Fruit fly (Drosophila melanogaster): ENCODE results near the gene yellow-c.

The yellow-c gene

DNA sequence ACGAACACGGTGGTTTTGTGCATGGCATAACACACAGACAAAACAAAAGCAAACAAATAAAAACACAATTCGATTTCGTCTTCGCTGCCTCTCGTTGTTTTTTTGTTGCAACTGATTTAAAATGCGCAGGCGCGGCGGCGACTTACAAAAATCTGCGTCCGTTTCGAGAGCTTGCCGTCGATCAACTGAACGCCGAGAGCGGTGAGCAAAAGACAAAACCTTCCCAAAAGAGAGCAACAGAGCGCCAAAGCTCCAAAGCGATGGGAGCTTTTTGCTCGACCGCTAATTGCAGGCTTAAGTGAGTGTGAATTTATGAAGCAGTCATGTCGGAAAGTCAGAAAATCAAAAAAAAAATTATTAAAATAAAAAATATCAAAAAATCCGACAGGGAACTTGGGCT lies 37.8 kb upstream of the yellow-c start, which contains the start of gene mol:
mol (minus strand) TSS at position 190 of the 400 bp plus-strand sequence.
- no peak for TF ChIP-seq CG12942 (GFP tag; optimal IDR thresholded peaks at IDR 0.05)
- no peak for TF ChIP-seq CG1647 (GFP tag; optimal IDR thresholded peaks at IDR 0.05)
- no peak for TF ChIP-seq CG3065 (GFP tag; optimal IDR thresholded peaks at IDR 0.05)
- TF ChIP-seq CG10147 (GFP tag; optimal IDR thresholded peaks at IDR 0.05) = no peak
- no peak for TF ChIP-seq twi (tag; optimal IDR thresholded peaks at IDR 0.05)
- TF ChIP-seq CG32767 (GFP tag; IDR thresholded peaks at IDR 0.05) = no peak
- TF ChIP-seq Bteb2 (GFP tag; optimal IDR thresholded peaks at IDR 0.05) = no peak
- no peak for TF ChIP-seq sc (optimal IDR thresholded peaks at IDR 0.05)
- TF ChIP-seq sc (GFP tag; optimal IDR thresholded peaks at IDR 0.05) = no peak
- no peak for TF ChIP-seq CG12104 (GFP tag; optimal IDR thresholded peaks at IDR 0.05)
- TF ChIP-seq NFAT (GFP tag; IDR thresholded peaks at IDR 0.05) = no peak
- TF ChIP-seq CG11696 (GFP tag; IDR thresholded peaks at IDR 0.05) = no peak
- no peak for TF ChIP-seq CG13123 (GFP tag; optimal IDR thresholded peaks at IDR 0.05)
- no peak for TF ChIP-seq CG12155 (GFP tag; optimal IDR thresholded peaks at IDR 0.05)
- TF ChIP-seq CG31224 (GFP tag; IDR thresholded peaks at IDR 0.05) = no peak
- TF ChIP-seq CG34376 (GFP tag; optimal IDR thresholded peaks at IDR 0.05) = no peak
- no peak for TF ChIP-seq CG10274 (GFP tag; optimal IDR thresholded peaks at IDR 0.05)
- TF ChIP-seq az2 (GFP tag; optimal IDR thresholded peaks at IDR 0.05) = no peak
- no peak for TF ChIP-seq CG4282 (GFP tag; optimal IDR thresholded peaks at IDR 0.05)
- no peak for TF ChIP-seq HLH54F (GFP tag; optimal IDR thresholded peaks at IDR 0.05)
- no peak for TF ChIP-seq CG30020 (tag; optimal IDR thresholded peaks at IDR 0.05)
- 0 out of 3 replicates have a peak, but pooled peaks have one; percentile 16 for TF ChIP-seq CG34224 (GFP tag; IDR thresholded peaks at IDR 0.05; ENCODE audit: partially characterized antibody)
- TF ChIP-seq Ets65A (GFP tag) = peak; percentile 64
- no peak for TF ChIP-seq CG17612 (GFP tag; IDR thresholded peaks at IDR 0.05)
- 0 out of 4 replicates have a peak, but pooled peaks have one; percentile 16 for TF ChIP-seq Dll (GFP tag; IDR thresholded peaks at IDR 0.05; ENCODE audit: partially characterized antibody)
- TF ChIP-seq CG15479 (GFP tag; optimal IDR thresholded peaks at IDR 0.05) = no peak
- TF ChIP-seq sens (GFP tag) = no peak
- peak; percentile 63 for TF ChIP-seq Blimp-1 (GFP tag; optimal IDR thresholded peaks at IDR 0.05)
- TF ChIP-seq Neu2 (GFP tag; optimal IDR thresholded peaks at IDR 0.05; ENCODE audit: borderline replicate concordance) = no peak
- no peak for TF ChIP-seq kay (GFP tag; optimal IDR thresholded peaks at IDR 0.05)
- no peak for TF ChIP-seq bab2 (GFP tag; optimal IDR thresholded peaks at IDR 0.05)
- no peak for TF ChIP-seq CG2889 (GFP tag; IDR thresholded peaks at IDR 0.05)
- TF ChIP-seq shn (GFP tag; optimal IDR thresholded peaks at IDR 0.05) = no peak
- TF ChIP-seq zen2 (GFP tag; IDR thresholded peaks at IDR 0.05; ENCODE audit: partially characterized antibody) = no peak
- TF ChIP-seq CG14014 (GFP tag; IDR thresholded peaks at IDR 0.05) = 0 out of 2 replicates have a peak, but pooled peaks have one; percentile 8
- TF ChIP-seq fd96Cb (tag; optimal IDR thresholded peaks at IDR 0.05) = no peak
- TF ChIP-seq disco-r (GFP tag; optimal IDR thresholded peaks at IDR 0.05) = no peak
- no peak for TF ChIP-seq Dfd (GFP tag; optimal IDR thresholded peaks at IDR 0.05)
- no peak for TF ChIP-seq Nf-YA (GFP tag; IDR thresholded peaks at IDR 0.05)
- TF ChIP-seq eve (GFP tag; optimal IDR thresholded peaks at IDR 0.05) = no peak
- TF ChIP-seq BtbVII (GFP tag; optimal IDR thresholded peaks at IDR 0.05) = no peak
- TF ChIP-seq Hr78 (GFP tag; optimal IDR thresholded peaks at IDR 0.05) = no peak
- no peak for TF ChIP-seq Spps (tag; optimal IDR thresholded peaks at IDR 0.05)
- TF ChIP-seq CG18764 (GFP tag; optimal IDR thresholded peaks at IDR 0.05) = no peak
- no peak for TF ChIP-seq Stat92E (GFP tag; optimal IDR thresholded peaks at IDR 0.05)
- no peak for TF ChIP-seq Sin3A (optimal IDR thresholded peaks at IDR 0.05)
- no peak for TF ChIP-seq gce (GFP tag; IDR thresholded peaks at IDR 0.05)
- TF ChIP-seq CG10654 (GFP tag; optimal IDR thresholded peaks at IDR 0.05) = no peak
- TF ChIP-seq Pdp1 (GFP tag; optimal IDR thresholded peaks at IDR 0.05) = no peak
- TF ChIP-seq CG4360 (GFP tag; IDR thresholded peaks at IDR 0.05) = no peak
- TF ChIP-seq fru (optimal IDR thresholded peaks at IDR 0.05) = no peak
- no peak for TF ChIP-seq CG9797 (GFP tag; optimal IDR thresholded peaks at IDR 0.05)
- no peak for TF ChIP-seq bigmax (GFP tag; optimal IDR thresholded peaks at IDR 0.05)

All from whole organism, embryonic.